Fruit fly (Drosophila melanogaster) whole organism, pupa: ENCODE data around the gene Pli.

Experiments
- CG10348 ChIP-seq: fragments of 200-800 bp; sonication (Bioruptor generic); IDR thresholded peaks from 2 replicates; pipeline ENCODE4 v1.3.6; 2022; ENCODE audit warnings: missing biosample characterization, missing genetic modification characterization
- CG12605 ChIP-seq: fragments of 200-800 bp; sonication (Bioruptor generic); IDR thresholded peaks from 2 replicates; pipeline ENCODE4 v1.3.6; 2022; ENCODE audit warnings: missing biosample characterization, missing genetic modification characterization
- CG13204 ChIP-seq: fragments of 200-800 bp; sonication (Bioruptor generic); optimal IDR thresholded peaks from 2 replicates; lab custom pipeline; 2018; ENCODE audit warnings: missing biosample characterization, mild to moderate bottlenecking, missing genetic modification characterization, moderate library complexity
- CG14655 ChIP-seq: fragments of 200-800 bp; sonication (Bioruptor generic); optimal IDR thresholded peaks from 3 replicates; lab custom pipeline; 2017; ENCODE audit warnings: mild to moderate bottlenecking, missing biosample characterization, missing genetic modification reagents, missing genetic modification characterization
- CG15710 ChIP-seq: fragments of 200-800 bp; sonication (Bioruptor generic); optimal IDR thresholded peaks from 2 replicates; lab custom pipeline; 2018; ENCODE audit warnings: missing biosample characterization, mild to moderate bottlenecking, missing genetic modification characterization, moderate library complexity
- CG17806 ChIP-seq: fragments of 200-800 bp; sonication (Bioruptor generic); optimal IDR thresholded peaks from 2 replicates; lab custom pipeline; 2018; ENCODE audit warnings: missing biosample characterization, mild to moderate bottlenecking, missing genetic modification characterization, moderate library complexity
- CG32121 ChIP-seq: fragments of 200-800 bp; sonication (Bioruptor generic); IDR thresholded peaks from 2 replicates; pipeline ENCODE4 v1.3.6; 2022; ENCODE audit warnings: missing biosample characterization, missing genetic modification characterization
- CG34367 ChIP-seq: fragments of 200-800 bp; sonication (Bioruptor generic); optimal IDR thresholded peaks from 2 replicates; lab custom pipeline; 2018; ENCODE audit warnings: missing biosample characterization, mild to moderate bottlenecking, missing genetic modification characterization
- CG4496 ChIP-seq: fragments of 200-800 bp; sonication (Bioruptor generic); IDR thresholded peaks from 3 replicates; pipeline ENCODE4 v1.3.6; 2022; ENCODE audit warnings: missing biosample characterization, missing genetic modification characterization
- CG8159 ChIP-seq: fragments of 200-800 bp; sonication (Bioruptor generic); optimal IDR thresholded peaks from 3 replicates; lab custom pipeline; 2018; ENCODE audit warnings: missing biosample characterization, mild to moderate bottlenecking, missing genetic modification characterization, moderate library complexity
- CG8301 ChIP-seq: fragments of 200-800 bp; sonication (Bioruptor generic); optimal IDR thresholded peaks from 2 replicates; lab custom pipeline; 2018; ENCODE audit warnings: missing biosample characterization, mild to moderate bottlenecking, missing genetic modification characterization
- CG9948 ChIP-seq: fragments of 200-800 bp; sonication (Bioruptor generic); optimal IDR thresholded peaks from 2 replicates; lab custom pipeline; 2018; ENCODE audit warnings: missing biosample characterization, mild to moderate bottlenecking, missing genetic modification characterization, moderate library complexity
- D1 ChIP-seq: fragments of 200-800 bp; sonication (Bioruptor generic); optimal IDR thresholded peaks from 2 replicates; lab custom pipeline; 2018; ENCODE audit warnings: missing biosample characterization, mild to moderate bottlenecking, missing genetic modification characterization, moderate library complexity
- EcR ChIP-seq: fragments of 200-800 bp; sonication (Bioruptor generic); optimal IDR thresholded peaks from 3 replicates; lab custom pipeline; 2019; ENCODE audit warnings: missing biosample characterization, missing genetic modification characterization, mild to moderate bottlenecking, moderate library complexity, missing genetic modification reagents
- Ets98B ChIP-seq: fragments of 200-800 bp; sonication (Bioruptor generic); IDR thresholded peaks from 2 replicates; pipeline ENCODE4 v1.3.6; 2022; ENCODE audit warnings: missing biosample characterization, missing genetic modification characterization
- Pif1A ChIP-seq: fragments of 200-800 bp; sonication (Bioruptor generic); optimal IDR thresholded peaks from 3 replicates; lab custom pipeline; 2016; ENCODE audit warnings: missing biosample characterization, missing genetic modification characterization
- Pif1B ChIP-seq: fragments of 200-800 bp; sonication (Bioruptor generic); optimal IDR thresholded peaks from 3 replicates; lab custom pipeline; 2016; ENCODE audit warnings: missing biosample characterization, missing genetic modification characterization
- Snoo ChIP-seq: fragments of 200-800 bp; sonication (Bioruptor generic); optimal IDR thresholded peaks from 3 replicates; lab custom pipeline; 2017; ENCODE audit warnings: missing biosample characterization, mild to moderate bottlenecking, missing genetic modification characterization, inconsistent platforms
- fd96Ca ChIP-seq: fragments of 200-800 bp; sonication (Bioruptor generic); IDR thresholded peaks from 3 replicates; pipeline ENCODE4 v1.3.6; 2022; ENCODE audit warnings: missing biosample characterization, missing genetic modification characterization
- gl ChIP-seq: fragments of 200-800 bp; sonication (Bioruptor generic); optimal IDR thresholded peaks from 2 replicates; lab custom pipeline; 2018; ENCODE audit warnings: missing biosample characterization, mild to moderate bottlenecking, missing genetic modification characterization
- rn ChIP-seq: fragments of 200-800 bp; sonication (Bioruptor generic); IDR thresholded peaks from 2 replicates; pipeline ENCODE4 v1.3.6; 2022; ENCODE audit warnings: missing biosample characterization, missing genetic modification characterization

Gene Pli

dm6 chr3R:23903425-23903824, 13.6 kb upstream of the Pli start:
- TF ChIP-seq CG8159 (tag; lab: Kevin White, UChicago) (peak; percentile 70), CG10348 (GFP tag; lab: Robert Waterston, UW) (no peak)

dm6 chr3R:23902557-23902956, 12.7 kb upstream of the Pli start:
- no peak for TF ChIP-seq CG10348 (GFP tag; lab: Robert Waterston, UW)
- no peak for TF ChIP-seq D1
- TF ChIP-seq CG4496: no peak
- 0 out of 2 replicates have a peak, but pooled peaks have one; percentile 12 for TF ChIP-seq CG32121 (GFP tag; lab: Robert Waterston, UW)
- no peak for TF ChIP-seq CG15710
- no peak for TF ChIP-seq fd96Ca (GFP tag; lab: Robert Waterston, UW)
- no peak for TF ChIP-seq CG34367 (tag; lab: Kevin White, UChicago)
- TF ChIP-seq CG14655 (GFP tag; lab: Kevin White, UChicago): no peak
- no peak for TF ChIP-seq Pif1B (GFP tag; lab: Kevin White, UChicago)
- no peak for TF ChIP-seq gl (tag; lab: Kevin White, UChicago)
- TF ChIP-seq Ets98B (GFP tag; lab: Robert Waterston, UW): 0 out of 2 replicates have a peak, but pooled peaks have one; percentile 9
- no peak for TF ChIP-seq CG8159 (tag; lab: Kevin White, UChicago)
- no peak for TF ChIP-seq CG9948 (tag; lab: Kevin White, UChicago)
- no peak for TF ChIP-seq rn
- TF ChIP-seq, all 21 proteins: peak for 2

DNA sequence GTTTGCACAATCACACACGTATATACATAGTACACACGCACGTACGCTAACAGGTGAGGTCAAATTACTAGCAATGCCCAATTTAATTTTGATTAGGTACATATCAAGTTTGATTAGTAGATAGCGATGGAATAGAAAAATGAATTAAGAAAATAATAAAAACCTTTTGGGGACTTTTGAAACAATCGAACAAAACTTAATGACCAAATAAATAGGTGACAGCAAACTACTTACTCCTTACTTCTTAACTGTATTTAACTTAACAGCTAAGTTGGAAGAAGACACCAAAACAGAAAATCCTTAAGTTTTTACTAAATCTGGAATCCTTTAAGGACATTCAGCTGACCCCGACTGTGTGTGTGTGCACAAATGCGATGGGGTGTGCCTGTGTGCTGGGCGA, 12.2 kb upstream of the Pli start:
- TF ChIP-seq CG17806 (tag; lab: Kevin White, UChicago) (peak; percentile 21), Snoo (no peak), Pif1A (GFP tag; lab: Kevin White, UChicago) (no peak), CG12605 (GFP tag; lab: Robert Waterston, UW) (no peak), gl (tag; lab: Kevin White, UChicago) (no peak), CG15710 (peak; percentile 23), CG10348 (GFP tag; lab: Robert Waterston, UW) (no peak), CG9948 (tag; lab: Kevin White, UChicago) (peak; percentile 47), CG34367 (tag; lab: Kevin White, UChicago) (peak; percentile 23), CG8159 (tag; lab: Kevin White, UChicago) (peak; percentile 65), CG13204 (GFP tag; lab: Kevin White, UChicago) (no peak)

DNA sequence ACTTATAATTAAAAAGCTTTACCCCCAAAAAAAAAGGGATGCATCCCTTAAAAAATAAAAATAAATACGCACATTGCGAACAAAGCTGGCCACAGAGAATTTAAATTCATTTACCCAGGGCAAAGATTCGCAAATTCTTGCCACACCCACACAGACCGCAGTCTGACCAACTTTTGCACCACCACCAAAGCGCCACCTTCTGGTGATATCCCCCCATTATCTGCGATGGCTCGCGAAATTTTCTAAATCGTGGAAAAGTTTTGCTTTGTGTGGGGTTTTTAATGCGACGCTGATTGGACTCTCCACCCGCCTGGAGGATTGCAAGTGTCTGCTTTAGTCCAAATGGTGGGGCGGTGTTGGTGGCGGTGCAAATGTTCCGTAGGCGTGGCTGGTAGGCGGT, 10.2 kb upstream of the Pli start:
- TF ChIP-seq Pif1B (GFP tag; lab: Kevin White, UChicago) (no peak), Snoo (no peak), CG34367 (tag; lab: Kevin White, UChicago) (no peak), EcR (GFP tag; lab: Kevin White, UChicago) (no peak), CG8159 (tag; lab: Kevin White, UChicago) (no peak), gl (tag; lab: Kevin White, UChicago) (no peak), CG13204 (GFP tag; lab: Kevin White, UChicago) (no peak), CG32121 (GFP tag; lab: Robert Waterston, UW) (no peak), CG17806 (tag; lab: Kevin White, UChicago) (no peak), CG4496 (no peak), CG9948 (tag; lab: Kevin White, UChicago) (no peak), CG14655 (GFP tag; lab: Kevin White, UChicago) (no peak), fd96Ca (GFP tag; lab: Robert Waterston, UW) (no peak), Ets98B (GFP tag; lab: Robert Waterston, UW) (no peak), D1 (no peak), CG12605 (GFP tag; lab: Robert Waterston, UW) (no peak), Pif1A (GFP tag; lab: Kevin White, UChicago) (no peak), CG10348 (GFP tag; lab: Robert Waterston, UW) (no peak)
- TF ChIP-seq, all 21 proteins: peak for 0

DNA sequence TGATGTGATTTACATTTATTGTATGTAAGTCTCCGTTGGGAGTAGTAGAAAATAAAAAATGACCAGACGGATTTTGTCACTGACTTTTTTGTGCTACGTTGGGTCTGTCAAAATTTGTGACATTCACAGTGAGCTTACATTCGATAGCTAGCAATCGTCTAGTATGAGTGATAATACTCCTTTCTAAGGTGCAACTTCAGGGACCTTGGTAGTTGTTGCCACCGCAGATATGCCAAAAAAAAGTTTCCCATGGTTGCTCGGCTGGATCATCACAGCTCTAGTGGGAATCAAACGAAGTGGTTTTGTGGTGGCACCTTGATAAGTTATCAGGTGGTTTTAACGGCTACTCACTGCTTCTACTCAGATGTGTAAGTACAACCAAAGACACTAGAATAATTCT, 3.6 kb upstream of the Pli start, which contains the start of gene tbrd-1:
Gene tbrd-1 (minus strand): TSS at position 101 of the 400 bp plus-strand sequence.
- no peak for TF ChIP-seq Pif1B (GFP tag; lab: Kevin White, UChicago)
- TF ChIP-seq CG4496: no peak
- TF ChIP-seq gl (tag; lab: Kevin White, UChicago): no peak

- TF ChIP-seq CG32121 (GFP tag; lab: Robert Waterston, UW) (no peak), CG15710 (peak; percentile 27)
Observed at dm6 chr3R:23890886-23891285, 1.0 kb upstream of the Pli start, which contains the start of gene TfIIA-S. Gene TfIIA-S (minus strand): TSS chr3R:23891060.

DNA sequence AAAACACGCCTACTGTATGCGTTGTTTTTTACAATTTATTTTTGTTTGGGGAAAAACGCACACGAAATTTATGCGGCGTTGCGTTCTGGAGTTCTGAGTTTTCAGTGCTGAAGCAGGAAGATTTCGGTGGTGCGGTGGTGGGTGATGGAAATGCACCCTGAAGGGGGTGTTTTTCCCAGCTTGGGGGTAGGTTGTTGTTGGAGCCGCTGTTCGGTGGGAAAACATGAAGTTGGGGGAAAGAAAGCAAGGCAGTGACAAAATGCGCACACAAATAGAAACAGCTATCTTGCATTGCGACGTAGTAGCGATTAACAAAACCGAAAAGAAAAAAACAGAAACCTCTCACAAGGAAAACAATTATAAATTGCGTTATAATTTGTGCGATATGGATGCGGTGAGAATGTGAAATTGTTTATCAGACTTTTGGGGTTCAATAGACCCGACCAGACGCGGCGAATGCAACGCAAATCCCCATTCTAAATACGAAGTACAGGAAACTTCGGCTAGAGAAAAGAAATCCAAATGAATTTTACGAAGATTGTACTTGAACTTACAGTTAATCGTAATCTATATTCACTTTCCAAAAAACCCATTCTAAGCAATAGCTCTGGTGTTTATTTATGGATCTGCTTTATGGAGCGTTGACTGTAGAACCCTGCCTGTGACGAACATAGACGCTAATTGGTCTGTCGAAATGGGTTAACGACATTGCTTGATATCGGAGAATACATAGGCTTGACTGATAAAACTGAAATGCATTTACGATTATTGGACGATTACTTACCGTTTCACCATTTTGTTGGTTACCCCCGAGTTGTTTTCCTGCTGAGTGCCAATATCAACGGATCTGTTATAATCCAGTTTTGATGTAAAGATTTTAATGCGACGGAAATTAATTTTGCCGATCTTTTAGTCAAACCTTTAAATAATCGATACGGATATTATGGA, 1.3 kb downstream of the Pli start:
- no peak for TF ChIP-seq CG17806 (tag; lab: Kevin White, UChicago)
- TF ChIP-seq Pif1A (GFP tag; lab: Kevin White, UChicago): no peak
- peak; percentile 2 for TF ChIP-seq CG15710
- TF ChIP-seq CG34367 (tag; lab: Kevin White, UChicago): no peak
- TF ChIP-seq CG10348 (GFP tag; lab: Robert Waterston, UW): no peak
- 0 out of 2 replicates have a peak, but pooled peaks have one; percentile 24 for TF ChIP-seq rn
- TF ChIP-seq Ets98B (GFP tag; lab: Robert Waterston, UW): peak; percentile 42
- no peak for TF ChIP-seq D1
- TF ChIP-seq CG32121 (GFP tag; lab: Robert Waterston, UW): peak; percentile 26; the same call in 1 of the 2 replicates
- no peak for TF ChIP-seq CG8301 (tag; lab: Kevin White, UChicago)
- TF ChIP-seq Snoo: peak; percentile 40
- TF ChIP-seq EcR (GFP tag; lab: Kevin White, UChicago): peak; percentile 5
- TF ChIP-seq CG4496: peak; percentile 58; the same call in 2 of the 3 replicates
- no peak for TF ChIP-seq CG9948 (tag; lab: Kevin White, UChicago)
- no peak for TF ChIP-seq CG13204 (GFP tag; lab: Kevin White, UChicago)
- TF ChIP-seq CG14655 (GFP tag; lab: Kevin White, UChicago): no peak
- no peak for TF ChIP-seq gl (tag; lab: Kevin White, UChicago)
- peak; percentile 4 for TF ChIP-seq CG8159 (tag; lab: Kevin White, UChicago)
